Fruit fly (Drosophila melanogaster) whole organism, adult: ENCODE results near the gene CG8568.

Experiments
- CG11617 ChIP-seq: fragments of 200-800 bp; sonication (Bioruptor generic); optimal IDR thresholded peaks from 2 replicates; lab custom pipeline; 2017; ENCODE audit warnings: mild to moderate bottlenecking, missing biosample characterization, missing genetic modification reagents, missing genetic modification characterization
- CG14711 ChIP-seq: fragments of 200-800 bp; sonication (Bioruptor generic); optimal IDR thresholded peaks from 2 replicates; lab custom pipeline; 2018; ENCODE audit warnings: missing biosample characterization, mild to moderate bottlenecking, missing genetic modification characterization, moderate library complexity
- CG33017 ChIP-seq: fragments of 200-800 bp; sonication (Bioruptor generic); optimal IDR thresholded peaks from 2 replicates; lab custom pipeline; 2018; ENCODE audit warnings: missing biosample characterization, mild to moderate bottlenecking, missing genetic modification characterization, moderate library complexity
- CG5204 ChIP-seq: fragments of 200-800 bp; sonication (Bioruptor generic); optimal IDR thresholded peaks from 2 replicates; lab custom pipeline; 2016; ENCODE audit warnings: missing biosample characterization, missing genetic modification characterization
- CG7045 ChIP-seq: fragments of 200-800 bp; sonication (Bioruptor generic); optimal IDR thresholded peaks from 2 replicates; lab custom pipeline; 2017; ENCODE audit warnings: missing biosample characterization, mild to moderate bottlenecking, missing genetic modification characterization
- Clk ChIP-seq: fragments of 200-800 bp; sonication (Bioruptor generic); optimal IDR thresholded peaks from 2 replicates; lab custom pipeline; 2017; ENCODE audit warnings: missing biosample characterization, missing genetic modification characterization
- Crg-1 ChIP-seq: fragments of 200-800 bp; sonication (Bioruptor generic); optimal IDR thresholded peaks from 2 replicates; lab custom pipeline; 2016; ENCODE audit warnings: missing biosample characterization, missing genetic modification characterization
- Hr96 ChIP-seq: fragments of 200-800 bp; sonication (Bioruptor generic); optimal IDR thresholded peaks from 2 replicates; lab custom pipeline; 2016; ENCODE audit warnings: missing biosample characterization, missing genetic modification characterization
- Mnt ChIP-seq: fragments of 200-800 bp; sonication (Bioruptor generic); optimal IDR thresholded peaks from 2 replicates; lab custom pipeline; 2016; ENCODE audit warnings: missing biosample characterization, mild to moderate bottlenecking, missing genetic modification characterization
- bab1 ChIP-seq: fragments of 200-800 bp; sonication (Bioruptor generic); optimal IDR thresholded peaks from 3 replicates; lab custom pipeline; 2019; ENCODE audit warnings: missing biosample characterization, mild to moderate bottlenecking, missing genetic modification characterization, moderate library complexity
- kay ChIP-seq: fragments of 200-800 bp; sonication (Bioruptor generic); peaks from one replicate; lab custom pipeline; 2016; ENCODE audit warnings: missing biosample characterization, missing genetic modification characterization, borderline replicate concordance
- ovo ChIP-seq: fragments of 200-800 bp; sonication (Bioruptor generic); optimal IDR thresholded peaks from 2 replicates; lab custom pipeline; 2016; ENCODE audit warnings: missing biosample characterization, missing genetic modification characterization
- pad ChIP-seq: fragments of 200-800 bp; sonication (Bioruptor generic); optimal IDR thresholded peaks from 3 replicates; lab custom pipeline; 2017; ENCODE audit warnings: missing biosample characterization, missing genetic modification characterization, mild to moderate bottlenecking, moderate library complexity, missing genetic modification reagents
- toe ChIP-seq: fragments of 200-800 bp; sonication (Bioruptor generic); optimal IDR thresholded peaks from 2 replicates; lab custom pipeline; 2016; ENCODE audit warnings: missing biosample characterization, missing genetic modification characterization

- TF ChIP-seq ovo (GFP tag; lab: Kevin White, UChicago): no peak
- no peak for TF ChIP-seq pad
- no peak for TF ChIP-seq kay (GFP tag; lab: Kevin White, UChicago)
- TF ChIP-seq toe (GFP tag; lab: Kevin White, UChicago): no peak
- no peak for TF ChIP-seq CG7045 (GFP tag; lab: Kevin White, UChicago)
- no peak for TF ChIP-seq Clk
- TF ChIP-seq bab1 (GFP tag; lab: Kevin White, UChicago): no peak
- no peak for TF ChIP-seq CG5204 (GFP tag; lab: Kevin White, UChicago)
- TF ChIP-seq CG14711 (tag; lab: Kevin White, UChicago): no peak
- TF ChIP-seq CG11617: no peak
- TF ChIP-seq CG33017 (tag; lab: Kevin White, UChicago): no peak
- TF ChIP-seq Hr96 (GFP tag; lab: Kevin White, UChicago): no peak
- TF ChIP-seq Crg-1: no peak
- no peak for TF ChIP-seq Mnt (GFP tag; lab: Kevin White, UChicago)
These were observed 47.5 kb downstream of the CG8568 start for dm6 chrX:17404883-17405282.
